Fruit fly (Drosophila melanogaster): ENCODE data around the gene Zip71B.
A peak's percentile ranks its signal among the peaks of the same experiment; 100 is the strongest.

Gene Zip71B

dm6 chr3L:14972625-14973250 is 19.4 kb upstream of the Zip71B start, which contains the start of gene Brd:
Brd (plus strand) TSS chr3L:14972667.
- no peak for TF ChIP-seq BtbVII (GFP tag; optimal IDR thresholded peaks at IDR 0.05)
- no peak for TF ChIP-seq cas (GFP tag; IDR thresholded peaks at IDR 0.05)
- TF ChIP-seq lov (optimal IDR thresholded peaks at IDR 0.05), result no peak
- TF ChIP-seq lov (GFP tag; IDR thresholded peaks at IDR 0.05), result 0 out of 3 replicates have a peak, but pooled peaks have one; percentile 31
- peak; percentile 16 for TF ChIP-seq Antp (GFP tag; optimal IDR thresholded peaks at IDR 0.05)
- TF ChIP-seq CG10431 (GFP tag; optimal IDR thresholded peaks at IDR 0.05), result no peak
- peak; percentile 23; the same call in 1 of the 3 replicates for TF ChIP-seq zfh1 (GFP tag; IDR thresholded peaks at IDR 0.05)
- TF ChIP-seq prd (optimal IDR thresholded peaks at IDR 0.05), result no peak
- peak; percentile 23; the same call in 1 of the 3 replicates for TF ChIP-seq prd (GFP tag; IDR thresholded peaks at IDR 0.05)
- TF ChIP-seq Hr51 (GFP tag; optimal IDR thresholded peaks at IDR 0.05), result peak in 1 of 2 experiments; percentile 15
- no peak for TF ChIP-seq aop (GFP tag; IDR thresholded peaks at IDR 0.05)
- TF ChIP-seq CG10654 (GFP tag; optimal IDR thresholded peaks at IDR 0.05), result no peak
- TF ChIP-seq Hey (tag; optimal IDR thresholded peaks at IDR 0.05), result no peak
- no peak for TF ChIP-seq yki (optimal IDR thresholded peaks at IDR 0.05)
- no peak for TF ChIP-seq CG11398 (GFP tag; optimal IDR thresholded peaks at IDR 0.05)
- no peak for TF ChIP-seq GATAe (GFP tag; conservative IDR thresholded peaks at IDR 0.05)
- peak; percentile 23; the same call in 1 of the 2 replicates for TF ChIP-seq CG10959 (GFP tag; IDR thresholded peaks at IDR 0.05)
- TF ChIP-seq maf-S (GFP tag; optimal IDR thresholded peaks at IDR 0.05), result no peak
- no peak for TF ChIP-seq CG6272 (GFP tag; IDR thresholded peaks at IDR 0.05)
- no peak for TF ChIP-seq pfk (GFP tag; optimal IDR thresholded peaks at IDR 0.05)
- no peak for TF ChIP-seq zen (tag; optimal IDR thresholded peaks at IDR 0.05)
- TF ChIP-seq Ssrp (tag; optimal IDR thresholded peaks at IDR 0.05), result no peak
- TF ChIP-seq CG4617 (GFP tag; optimal IDR thresholded peaks at IDR 0.05; ENCODE audit: borderline replicate concordance), result no peak
- TF ChIP-seq chn (GFP tag; optimal IDR thresholded peaks at IDR 0.05), result peak; percentile 22
- peak; percentile 73 for TF ChIP-seq Tbp (GFP tag; optimal IDR thresholded peaks at IDR 0.05)
- no peak for TF ChIP-seq az2 (GFP tag; optimal IDR thresholded peaks at IDR 0.05)
- TF ChIP-seq CG34376 (GFP tag; optimal IDR thresholded peaks at IDR 0.05), result no peak
- TF ChIP-seq CG18764 (GFP tag; optimal IDR thresholded peaks at IDR 0.05), result no peak
- no peak for TF ChIP-seq ap (GFP tag; IDR thresholded peaks at IDR 0.05)
- no peak for TF ChIP-seq PHDP (tag; optimal IDR thresholded peaks at IDR 0.05)
- TF ChIP-seq CG4404 (GFP tag; IDR thresholded peaks at IDR 0.05), result peak; percentile 31; the same call in 1 of the 2 replicates
- no peak for TF ChIP-seq Dp (GFP tag; optimal IDR thresholded peaks at IDR 0.05)
- TF ChIP-seq crc (GFP tag; optimal IDR thresholded peaks at IDR 0.05), result no peak
- peak; percentile 25 for TF ChIP-seq CG9876 (GFP tag; optimal IDR thresholded peaks at IDR 0.05)
- peak; percentile 54 for TF ChIP-seq Med (GFP tag)
- TF ChIP-seq CG7928 (GFP tag; optimal IDR thresholded peaks at IDR 0.05), result no peak
- TF ChIP-seq amos (GFP tag; IDR thresholded peaks at IDR 0.05; ENCODE audit: partially characterized antibody), result no peak; the same call in 1 of the 2 replicates
- TF ChIP-seq Xbp1 (GFP tag; optimal IDR thresholded peaks at IDR 0.05), result no peak
- no peak for TF ChIP-seq CG11456 (GFP tag; IDR thresholded peaks at IDR 0.05)
- TF ChIP-seq insv (GFP tag; optimal IDR thresholded peaks at IDR 0.05), result peak in 1 of 2 experiments; percentile 96
- TF ChIP-seq sug (tag; optimal IDR thresholded peaks at IDR 0.05), result no peak
- TF ChIP-seq eyg (GFP tag; optimal IDR thresholded peaks at IDR 0.05), result no peak
- peak; percentile 7 for TF ChIP-seq grn (GFP tag; optimal IDR thresholded peaks at IDR 0.05)
- peak; percentile 31 for TF ChIP-seq lilli (GFP tag; optimal IDR thresholded peaks at IDR 0.05)
- 0 out of 2 replicates have a peak, but pooled peaks have one; percentile 8 for TF ChIP-seq CG17328 (GFP tag; IDR thresholded peaks at IDR 0.05)
- no peak for TF ChIP-seq ems (GFP tag; optimal IDR thresholded peaks at IDR 0.05)
- no peak for TF ChIP-seq tap (tag; optimal IDR thresholded peaks at IDR 0.05)
- peak; percentile 14 for TF ChIP-seq CG4282 (GFP tag; optimal IDR thresholded peaks at IDR 0.05)
- no peak for TF ChIP-seq salm (tag; optimal IDR thresholded peaks at IDR 0.05)
- peak; percentile 9 for TF ChIP-seq NC2β (GFP tag; optimal IDR thresholded peaks at IDR 0.05)
- no peak for TF ChIP-seq CG8944 (GFP tag; optimal IDR thresholded peaks at IDR 0.05)
- TF ChIP-seq chinmo (GFP tag; IDR thresholded peaks at IDR 0.05; ENCODE audit: partially characterized antibody), result no peak
